Worm (Caenorhabditis elegans) whole organism, L3 larva: Measurements from ENCODE around the gene Y39A1A.10.

Source experiments
- R02D3.7 ChIP-seq: fragments of 150-350 bp; optimal IDR thresholded peaks from 2 replicates; lab custom pipeline; 2014; ENCODE audit warnings: missing biosample characterization, missing genetic modification characterization
- aly-2 ChIP-seq: fragments of 150-350 bp; optimal IDR thresholded peaks from 2 replicates; lab custom pipeline; 2014; ENCODE audit warnings: missing biosample characterization, missing genetic modification characterization
- ama-1 ChIP-seq: fragments of 150-350 bp; optimal IDR thresholded peaks from 2 replicates; lab custom pipeline; 2018
- ceh-16 ChIP-seq: sonication (generic microtip); optimal IDR thresholded peaks from 2 replicates; lab custom pipeline; 2017; ENCODE audit warnings: missing biosample characterization, missing genetic modification characterization
- ceh-28 ChIP-seq: fragments of 150-350 bp; optimal IDR thresholded peaks from 2 replicates; lab custom pipeline; 2014; ENCODE audit warnings: missing biosample characterization, missing genetic modification reagents, missing genetic modification characterization
- ceh-9 ChIP-seq: sonication (generic microtip); optimal IDR thresholded peaks from 2 replicates; lab custom pipeline; 2018; ENCODE audit warnings: missing biosample characterization, missing genetic modification characterization
- daf-12 ChIP-seq: fragments of 150-350 bp; optimal IDR thresholded peaks from 2 replicates; lab custom pipeline; 2014; ENCODE audit warnings: missing biosample characterization, missing genetic modification reagents, missing genetic modification characterization
- egl-5 ChIP-seq: fragments of 150-350 bp; optimal IDR thresholded peaks from 2 replicates; lab custom pipeline; 2017; ENCODE audit warnings: missing biosample characterization, missing genetic modification reagents, missing genetic modification characterization, inconsistent platforms
- elt-2 ChIP-seq: sonication (generic microtip); optimal IDR thresholded peaks from 2 replicates; lab custom pipeline; 2016; ENCODE audit warnings: missing genetic modification reagents, mild to moderate bottlenecking, missing genetic modification characterization, missing compliant biosample characterization
- elt-3 ChIP-seq, 3 experiments: fragments of 150-350 bp in 1 of 3; sonication (generic microtip) in 2 of 3; optimal IDR thresholded peaks; 2 replicates in 2 of 3; 4 replicates in 1 of 3; lab custom pipeline; 2014 to 2017; ENCODE audit warnings: missing biosample characterization in 3 of 3, missing genetic modification characterization in 3 of 3
- eor-1 ChIP-seq, 2 experiments: fragments of 150-350 bp; optimal IDR thresholded peaks; 2 replicates each; lab custom pipeline; 2014 to 2018; ENCODE audit warnings: missing biosample characterization in 2 of 2, missing genetic modification characterization in 2 of 2
- fkh-10 ChIP-seq: sonication (generic microtip); optimal IDR thresholded peaks from 2 replicates; lab custom pipeline; 2017; ENCODE audit warnings: missing biosample characterization, missing genetic modification reagents, missing genetic modification characterization
- fkh-2 ChIP-seq: fragments of 150-350 bp; optimal IDR thresholded peaks from 2 replicates; lab custom pipeline; 2014; ENCODE audit warnings: missing biosample characterization, missing genetic modification reagents, missing genetic modification characterization
- fos-1 ChIP-seq: fragments of 150-350 bp; optimal IDR thresholded peaks from 2 replicates; lab custom pipeline; 2014; ENCODE audit warnings: missing biosample characterization, missing genetic modification characterization
- hmg-11 ChIP-seq: sonication (generic microtip); optimal IDR thresholded peaks from 2 replicates; lab custom pipeline; 2016; ENCODE audit warnings: missing genetic modification characterization, missing compliant biosample characterization
- jun-1 ChIP-seq: fragments of 150-350 bp; optimal IDR thresholded peaks from 2 replicates; lab custom pipeline; 2014; ENCODE audit warnings: missing biosample characterization, missing genetic modification reagents, missing genetic modification characterization
- lin-15B ChIP-seq: fragments of 150-350 bp; optimal IDR thresholded peaks from 2 replicates; lab custom pipeline; 2014; ENCODE audit warnings: missing biosample characterization, missing genetic modification characterization
- lin-39 ChIP-seq: fragments of 150-350 bp; optimal IDR thresholded peaks from 2 replicates; lab custom pipeline; 2018; ENCODE audit warnings: missing biosample characterization, missing genetic modification reagents, missing genetic modification characterization
- lsy-12 ChIP-seq: sonication (generic microtip); optimal IDR thresholded peaks from 2 replicates; lab custom pipeline; 2016; ENCODE audit warnings: mild to moderate bottlenecking, missing genetic modification characterization, missing compliant biosample characterization
- mml-1 ChIP-seq: fragments of 150-350 bp; sonication (generic microtip); optimal IDR thresholded peaks from 3 replicates; lab custom pipeline; 2014; ENCODE audit warnings: missing biosample characterization, missing genetic modification characterization
- nfya-1 ChIP-seq: sonication (generic microtip); optimal IDR thresholded peaks from 2 replicates; lab custom pipeline; 2017; ENCODE audit warnings: missing genetic modification characterization, mild to moderate bottlenecking, missing compliant biosample characterization, antibody characterized with exemption, moderate library complexity; ENCODE audit not compliant: insufficient read depth
- nhr-12 ChIP-seq: fragments of 150-350 bp; optimal IDR thresholded peaks from 2 replicates; lab custom pipeline; 2014; ENCODE audit warnings: missing biosample characterization, missing genetic modification characterization
- nhr-237 ChIP-seq: fragments of 150-350 bp; optimal IDR thresholded peaks from 2 replicates; lab custom pipeline; 2014; ENCODE audit warnings: missing biosample characterization, missing genetic modification characterization
- nhr-25 ChIP-seq: sonication (generic microtip); optimal IDR thresholded peaks from 2 replicates; lab custom pipeline; 2017; ENCODE audit warnings: missing biosample characterization, missing genetic modification characterization
- nhr-28 ChIP-seq: fragments of 150-350 bp; optimal IDR thresholded peaks from 2 replicates; lab custom pipeline; 2014; ENCODE audit warnings: missing biosample characterization, missing genetic modification characterization
- nhr-43 ChIP-seq: sonication (generic microtip); optimal IDR thresholded peaks from 2 replicates; lab custom pipeline; 2016; ENCODE audit warnings: mild to moderate bottlenecking, missing genetic modification characterization, missing compliant biosample characterization; ENCODE audit not compliant: poor library complexity, severe bottlenecking
- nhr-67 ChIP-seq: fragments of 150-350 bp; optimal IDR thresholded peaks from 2 replicates; lab custom pipeline; 2014; ENCODE audit warnings: missing biosample characterization, missing genetic modification characterization
- nhr-76 ChIP-seq: fragments of 150-350 bp; sonication (generic microtip); optimal IDR thresholded peaks from 5 replicates; lab custom pipeline; 2014; ENCODE audit warnings: missing biosample characterization, missing genetic modification characterization
- pha-4 ChIP-seq: fragments of 150-350 bp; optimal IDR thresholded peaks from 2 replicates; lab custom pipeline; 2014; ENCODE audit warnings: missing biosample characterization, missing genetic modification reagents, missing genetic modification characterization
- pqm-1 ChIP-seq: fragments of 150-350 bp; optimal IDR thresholded peaks from 2 replicates; lab custom pipeline; 2017; ENCODE audit warnings: missing biosample characterization, missing genetic modification characterization, inconsistent platforms
- skn-1 ChIP-seq: fragments of 150-350 bp; optimal IDR thresholded peaks from 2 replicates; lab custom pipeline; 2014; ENCODE audit warnings: missing biosample characterization, missing genetic modification characterization
- snpc-4 ChIP-seq: fragments of 150-350 bp; optimal IDR thresholded peaks from 2 replicates; lab custom pipeline; 2014; ENCODE audit warnings: missing biosample characterization, missing genetic modification characterization
- tbx-2 ChIP-seq: sonication (generic microtip); optimal IDR thresholded peaks from 2 replicates; lab custom pipeline; 2016; ENCODE audit warnings: mild to moderate bottlenecking, missing genetic modification characterization, missing compliant biosample characterization
- unc-39 ChIP-seq: sonication (generic microtip); optimal IDR thresholded peaks from 4 replicates; lab custom pipeline; 2017; ENCODE audit warnings: missing biosample characterization, missing genetic modification characterization
- unc-62 ChIP-seq: fragments of 150-350 bp; sonication (generic microtip); optimal IDR thresholded peaks from 4 replicates; lab custom pipeline; 2014; ENCODE audit warnings: missing biosample characterization, missing genetic modification reagents, missing genetic modification characterization
- zag-1 ChIP-seq: fragments of 150-350 bp; optimal IDR thresholded peaks from 2 replicates; lab custom pipeline; 2014; ENCODE audit warnings: missing biosample characterization, missing genetic modification characterization
- ztf-11 ChIP-seq: fragments of 150-350 bp; optimal IDR thresholded peaks from 2 replicates; lab custom pipeline; 2014; ENCODE audit warnings: missing biosample characterization, missing genetic modification characterization
- ztf-4 ChIP-seq: fragments of 150-350 bp; optimal IDR thresholded peaks from 2 replicates; lab custom pipeline; 2014; ENCODE audit warnings: missing biosample characterization, missing genetic modification characterization

Gene Y39A1A.10

DNA sequence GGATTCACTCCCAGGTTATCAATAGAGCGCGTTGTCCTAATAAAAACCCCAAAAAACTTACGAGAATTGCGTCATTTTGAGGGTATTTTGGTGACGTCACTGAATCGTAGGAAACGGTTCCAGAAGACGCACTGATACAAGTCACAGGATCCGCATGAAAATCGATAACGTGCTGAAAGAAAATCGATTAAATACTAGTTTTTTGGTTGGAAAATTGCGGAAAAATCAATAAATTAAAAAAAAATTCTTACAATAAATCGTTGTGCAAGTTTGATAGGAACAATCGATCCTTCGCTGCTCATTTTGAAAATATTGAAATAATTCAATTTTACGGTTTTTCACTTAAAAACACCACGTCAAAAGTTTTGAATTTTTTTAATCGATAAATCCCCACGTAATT lies 29.3 kb upstream of the Y39A1A.10 start, which contains the start of gene Y39A1A.2:
Y39A1A.2 (minus strand) TSS at position 319 of the 400 bp plus-strand sequence.
- TF ChIP-seq tbx-2 (tag; lab: Kevin White, UChicago) (no peak), snpc-4 (tag; lab: Kevin White, UChicago) (no peak), ceh-28 (tag; lab: Kevin White, UChicago) (peak; percentile 58), skn-1 (tag; lab: Kevin White, UChicago) (no peak), ceh-16 (tag; lab: Kevin White, UChicago) (no peak)

DNA sequence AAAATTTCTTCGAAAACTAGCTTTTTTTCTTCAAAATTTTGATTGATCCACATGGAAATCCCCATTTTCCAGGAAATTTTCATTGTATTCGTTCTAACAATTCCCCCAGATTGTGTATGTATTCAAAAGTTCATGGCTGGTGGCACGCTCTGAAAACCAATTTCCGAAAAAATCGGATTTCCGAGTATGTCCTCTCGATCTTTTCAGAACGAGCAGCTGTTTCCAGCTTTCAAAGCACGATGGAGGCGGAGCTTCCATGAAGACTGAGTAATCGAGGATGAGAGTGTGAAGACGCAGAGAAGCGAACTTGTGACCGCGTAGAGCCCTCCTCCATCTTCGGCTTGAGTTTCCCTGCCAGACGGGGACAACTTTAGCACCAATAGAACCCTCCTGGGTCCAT lies 28.2 kb upstream of the Y39A1A.10 start:
- no peak for TF ChIP-seq ceh-9 (tag; lab: Kevin White, UChicago)
- TF ChIP-seq hmg-11 (tag; lab: Kevin White, UChicago): peak; percentile 70
- TF ChIP-seq lin-15B (tag; lab: Kevin White, UChicago): no peak
- TF ChIP-seq ztf-11 (tag; lab: Kevin White, UChicago): no peak
- TF ChIP-seq ztf-4 (tag; lab: Kevin White, UChicago): no peak
- TF ChIP-seq nfya-1 (tag; lab: Kevin White, UChicago): peak; percentile 5
- no peak for TF ChIP-seq jun-1 (tag; lab: Kevin White, UChicago)

DNA sequence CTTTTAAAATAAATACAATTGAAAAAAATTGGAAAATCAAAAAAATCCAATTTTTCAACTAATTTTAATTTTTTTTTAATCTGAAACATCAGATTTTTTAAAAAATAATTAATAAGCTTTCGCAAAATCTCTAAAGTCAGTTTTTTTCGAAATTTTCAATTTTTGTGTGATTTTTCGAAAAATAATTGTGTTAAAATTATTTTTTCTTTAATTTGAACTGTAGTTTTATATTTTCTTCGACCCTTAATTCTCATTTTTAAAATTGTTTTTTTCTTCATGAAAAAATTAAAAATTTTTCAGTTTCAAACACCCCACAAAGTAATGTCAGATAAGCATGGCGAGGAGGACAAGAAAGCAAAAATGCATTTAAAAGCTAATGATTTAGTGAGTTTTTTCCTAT lies 27.5 kb upstream of the Y39A1A.10 start, which contains the start of gene rabx-5:
rabx-5 (plus strand) TSS at position 301 of the 400 bp plus-strand sequence.
- TF ChIP-seq nhr-12 (no peak), pha-4 (tag; lab: Kevin White, UChicago) (no peak), ceh-16 (tag; lab: Kevin White, UChicago) (no peak), nhr-25 (no peak), skn-1 (tag; lab: Kevin White, UChicago) (no peak), nfya-1 (tag; lab: Kevin White, UChicago) (no peak)
- TF ChIP-seq, all 47 proteins: peak for 0

DNA sequence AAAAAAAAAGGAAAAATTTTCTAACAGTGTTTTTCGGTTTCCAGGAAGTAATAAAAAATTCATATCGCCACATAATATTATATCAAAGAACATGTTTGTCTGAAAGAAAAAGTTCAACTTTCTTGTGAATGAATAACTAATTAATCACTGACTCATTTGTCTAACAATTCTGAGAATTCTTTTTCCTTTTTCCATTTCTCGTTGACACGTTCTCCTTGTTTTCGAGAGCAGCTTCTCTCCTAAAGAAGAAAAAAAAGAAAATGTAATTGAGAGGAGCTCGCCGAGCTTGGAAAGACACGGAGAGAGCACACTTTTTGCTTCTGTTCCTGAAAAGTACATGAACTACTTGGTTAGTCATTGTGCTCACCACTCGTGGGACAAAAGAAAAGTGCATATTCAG lies 24.4 kb upstream of the Y39A1A.10 start:
- TF ChIP-seq zag-1: no peak
- peak; percentile 19 for TF ChIP-seq nfya-1 (tag; lab: Kevin White, UChicago)

DNA sequence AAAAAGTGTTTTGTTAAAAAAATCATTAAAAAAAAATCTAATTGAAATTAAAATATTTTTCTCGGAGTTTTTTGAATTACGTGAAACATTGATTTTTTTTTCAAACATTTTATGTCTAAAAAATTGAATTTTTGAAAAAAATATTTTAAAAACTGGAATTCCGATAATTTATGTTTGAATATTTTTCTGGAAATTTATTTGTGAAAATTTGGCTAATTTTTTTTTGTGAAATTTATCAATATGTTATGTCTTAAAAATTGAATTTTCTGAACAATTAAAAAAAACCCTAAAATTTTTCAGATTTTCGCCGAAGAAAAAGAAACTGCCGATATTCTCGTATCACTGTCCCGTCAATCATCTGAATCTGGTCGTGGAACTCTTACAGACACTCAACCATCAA lies 20.2 kb upstream of the Y39A1A.10 start, which contains the start of gene Y39A1A.24:
Y39A1A.24 (plus strand) TSS at position 301 of the 400 bp plus-strand sequence.
- TF ChIP-seq nhr-25: no peak
- no peak for TF ChIP-seq daf-12 (tag; lab: Kevin White, UChicago)
- TF ChIP-seq jun-1 (tag; lab: Kevin White, UChicago): no peak
- no peak for TF ChIP-seq fkh-2 (tag; lab: Kevin White, UChicago)
- TF ChIP-seq pqm-1 (tag; lab: Kevin White, UChicago): no peak
- no peak for TF ChIP-seq unc-62 (GFP tag; lab: Kevin White, UChicago)
- no peak for TF ChIP-seq eor-1 (tag; optimal IDR thresholded peaks at IDR 0.05; lab: Kevin White, UChicago)
- TF ChIP-seq nhr-76 (tag; lab: Kevin White, UChicago): no peak
- TF ChIP-seq elt-2 (tag; lab: Kevin White, UChicago): no peak
- TF ChIP-seq R02D3.7: no peak
- no peak for TF ChIP-seq ztf-4 (tag; lab: Kevin White, UChicago)
- no peak for TF ChIP-seq nhr-237
- no peak for TF ChIP-seq lsy-12 (tag; lab: Kevin White, UChicago)
- no peak for TF ChIP-seq nhr-43 (tag; lab: Kevin White, UChicago)
- no peak for TF ChIP-seq unc-39 (tag; lab: Kevin White, UChicago)

DNA sequence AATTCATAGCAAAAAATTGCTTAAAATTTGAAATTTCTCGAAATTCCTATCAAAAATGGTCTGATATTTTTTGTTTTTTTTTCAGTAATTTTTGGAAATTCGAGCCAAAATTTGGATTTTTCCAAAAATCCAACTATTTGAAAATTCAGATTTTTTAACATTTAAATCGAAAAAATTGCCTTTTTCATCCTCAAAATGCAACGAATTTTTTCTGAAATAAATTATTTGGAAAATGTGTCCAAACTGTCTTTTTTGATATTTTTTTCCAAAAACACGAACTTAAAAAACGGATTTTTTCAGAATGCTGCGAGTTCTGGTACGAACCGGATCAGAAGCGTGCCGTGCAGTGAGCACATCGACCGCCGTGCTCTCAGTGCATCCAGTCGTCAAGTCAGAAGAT lies 17.4 kb upstream of the Y39A1A.10 start, which contains the start of gene mrpl-22:
mrpl-22 (plus strand) TSS at position 301 of the 400 bp plus-strand sequence.
- TF ChIP-seq ztf-11 (tag; lab: Kevin White, UChicago): no peak
- no peak for TF ChIP-seq R02D3.7

DNA sequence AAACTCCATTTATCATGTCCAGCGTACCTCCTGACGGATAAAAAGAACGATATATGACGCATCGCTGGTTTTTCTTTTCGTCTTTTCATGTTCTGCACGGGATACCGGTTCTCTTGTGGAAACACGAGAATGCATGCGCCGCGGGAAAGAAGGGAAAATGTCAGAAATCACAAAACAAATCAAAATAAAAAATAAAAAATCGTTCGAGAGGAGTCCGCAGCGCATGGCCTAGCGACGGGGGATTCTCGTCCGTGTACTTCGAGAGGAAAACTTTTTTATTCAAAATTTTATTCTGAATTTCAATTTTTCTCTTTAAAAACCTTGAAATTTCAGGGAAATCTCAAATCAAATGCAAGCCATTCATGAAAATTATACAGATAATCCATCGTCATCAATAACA lies 11.3 kb upstream of the Y39A1A.10 start, which contains the start of the genes lron-10 and hpr-9:
lron-10 (minus strand) TSS at position 162 of the 400 bp plus-strand sequence.
hpr-9 (plus strand) TSS at position 344 of the 400 bp plus-strand sequence.
- TF ChIP-seq pqm-1 (tag; lab: Kevin White, UChicago) (peak; percentile 2), fkh-10 (GFP tag; lab: Kevin White, UChicago) (no peak), hmg-11 (tag; lab: Kevin White, UChicago) (peak; percentile 39), fos-1 (no peak), skn-1 (tag; lab: Kevin White, UChicago) (peak; percentile 4), ztf-4 (tag; lab: Kevin White, UChicago) (no peak), nhr-67 (tag; lab: Kevin White, UChicago) (no peak), ama-1 (lab: Kevin White, UChicago) (peak; percentile 36), pha-4 (tag; lab: Kevin White, UChicago) (peak; percentile 65), jun-1 (tag; lab: Kevin White, UChicago) (no peak), elt-3 (tag; optimal IDR thresholded peaks at IDR 0.05; lab: Kevin White, UChicago) (no peak), elt-2 (tag; lab: Kevin White, UChicago) (peak; percentile 25), nhr-237 (no peak), egl-5 (peak; percentile 51), aly-2 (tag; lab: Kevin White, UChicago) (no peak), fkh-2 (tag; lab: Kevin White, UChicago) (no peak), nhr-25 (peak; percentile 24), ceh-16 (tag; lab: Kevin White, UChicago) (no peak), snpc-4 (tag; lab: Kevin White, UChicago) (peak; percentile 19), lin-39 (tag; lab: Kevin White, UChicago) (peak; percentile 39), unc-39 (tag; lab: Kevin White, UChicago) (no peak), mml-1 (tag; lab: Kevin White, UChicago) (no peak), R02D3.7 (peak; percentile 12), nhr-28 (tag; lab: Kevin White, UChicago) (no peak)
